Worm (Caenorhabditis elegans) whole organism, young adult: ENCODE measurements around the gene sre-14.

ENCODE experiments used
- Y56A3A.18 ChIP-seq: fragments of 200-800 bp; sonication (Bioruptor generic); IDR thresholded peaks from 2 replicates; pipeline ENCODE4 v1.3.6; 2022; ENCODE audit warnings: missing genetic modification reagents, missing genetic modification characterization, missing compliant biosample characterization
- ama-1 ChIP-seq, 3 experiments: fragments of 150-350 bp in 1 of 3; sonication (generic microtip) in 2 of 3; optimal IDR thresholded peaks; 2 replicates each; lab custom pipeline; 2014 to 2018; ENCODE audit warnings: missing biosample characterization in 2 of 3, missing genetic modification characterization in 2 of 3, missing genetic modification reagents in 2 of 3
- aptf-2 ChIP-seq: fragments of 200-800 bp; sonication (Bioruptor generic); conservative IDR thresholded peaks from 2 replicates; pipeline ENCODE4 v1.3.6; 2022; ENCODE audit warnings: missing genetic modification reagents, missing genetic modification characterization, missing compliant biosample characterization
- attf-6 ChIP-seq: fragments of 200-800 bp; sonication (Bioruptor generic); IDR thresholded peaks from 2 replicates; pipeline ENCODE4 v1.3.6; 2022; ENCODE audit warnings: missing genetic modification reagents, missing genetic modification characterization, missing compliant biosample characterization
- ceh-27 ChIP-seq: fragments of 200-800 bp; sonication (Bioruptor generic); optimal IDR thresholded peaks from 2 replicates; lab custom pipeline; 2018; ENCODE audit warnings: mild to moderate bottlenecking, missing genetic modification characterization, moderate library complexity, missing compliant biosample characterization
- lin-40 ChIP-seq: sonication (generic microtip); optimal IDR thresholded peaks from 2 replicates; lab custom pipeline; 2016; ENCODE audit warnings: missing genetic modification characterization, mild to moderate bottlenecking, missing compliant biosample characterization, missing genotype, missing genetic modification reagents
- lsl-1 ChIP-seq: fragments of 200-800 bp; sonication (Bioruptor generic); optimal IDR thresholded peaks from 2 replicates; lab custom pipeline; 2018; ENCODE audit warnings: mild to moderate bottlenecking, missing genetic modification characterization, moderate library complexity, missing compliant biosample characterization
- madf-10 ChIP-seq: sonication (generic microtip); optimal IDR thresholded peaks from 2 replicates; lab custom pipeline; 2016; ENCODE audit warnings: mild to moderate bottlenecking, missing genetic modification characterization, missing compliant biosample characterization
- nhr-27 ChIP-seq: fragments of 200-800 bp; sonication (Bioruptor generic); optimal IDR thresholded peaks from 2 replicates; lab custom pipeline; 2018; ENCODE audit warnings: mild to moderate bottlenecking, missing genetic modification characterization, moderate library complexity, missing compliant biosample characterization
- pha-4 ChIP-seq: fragments of 150-350 bp; sonication (generic microtip); optimal IDR thresholded peaks from 2 replicates; lab custom pipeline; 2014; ENCODE audit warnings: missing biosample characterization, missing genetic modification reagents, missing genetic modification characterization
- sea-2 ChIP-seq: fragments of 200-800 bp; sonication (Bioruptor generic); IDR thresholded peaks from 2 replicates; pipeline ENCODE4 v1.3.6; 2022; ENCODE audit warnings: missing genetic modification characterization, missing compliant biosample characterization
- somi-1 ChIP-seq: fragments of 200-800 bp; sonication (Bioruptor generic); optimal IDR thresholded peaks from 2 replicates; lab custom pipeline; 2018; ENCODE audit warnings: mild to moderate bottlenecking, missing genetic modification characterization, missing compliant biosample characterization
- unc-62 ChIP-seq: fragments of 150-350 bp; optimal IDR thresholded peaks from 2 replicates; lab custom pipeline; 2014; ENCODE audit warnings: missing biosample characterization, missing genetic modification reagents, missing genetic modification characterization
- ztf-25 ChIP-seq: fragments of 200-800 bp; sonication (Bioruptor generic); IDR thresholded peaks from 2 replicates; pipeline ENCODE4 v1.3.6; 2022; ENCODE audit warnings: missing genetic modification reagents, missing genetic modification characterization, missing compliant biosample characterization

DNA sequence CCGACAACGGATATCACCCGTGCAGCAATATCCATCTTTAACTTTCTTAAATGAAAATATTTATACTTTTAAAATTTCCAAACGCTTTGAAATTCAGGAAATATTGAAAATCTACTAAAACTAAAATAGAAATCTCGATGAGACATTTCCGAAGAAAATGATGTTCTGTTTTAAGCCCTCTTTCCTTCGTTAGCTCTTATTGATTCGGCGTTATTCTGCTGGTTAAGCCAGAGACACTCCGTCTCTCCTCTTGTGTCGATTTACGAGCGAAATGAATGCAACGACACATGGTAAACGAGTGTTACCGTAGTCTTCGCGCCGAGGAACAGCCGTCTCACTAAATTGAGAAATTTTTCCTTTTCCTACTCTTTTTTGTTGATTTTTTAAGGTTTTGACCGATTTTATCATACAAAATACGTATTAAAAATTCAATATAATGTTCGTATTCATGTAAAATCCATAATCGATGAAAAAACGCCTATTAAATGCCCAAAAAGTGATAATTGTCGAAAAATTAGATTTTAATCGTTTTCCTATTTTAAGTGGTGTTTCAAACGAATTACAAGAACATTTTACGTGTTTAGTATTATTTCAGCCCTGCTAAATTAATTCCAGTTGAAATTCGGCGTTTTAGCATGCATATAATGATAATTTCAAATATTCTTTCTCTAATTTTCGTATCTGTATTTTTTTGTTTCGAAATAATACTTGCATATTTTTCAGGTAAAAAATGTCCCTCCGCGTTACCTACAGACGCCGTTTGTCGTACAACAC lies 7.2 kb upstream of the sre-14 start, which contains the start of the genes ppm-1.H and rpl-34:
- no peak for TF ChIP-seq somi-1 (GFP tag; lab: Kevin White, UChicago)
- no peak for TF ChIP-seq ama-1 (optimal IDR thresholded peaks at IDR 0.05; lab: Kevin White, UChicago)
- no peak for TF ChIP-seq ama-1 (GFP tag; optimal IDR thresholded peaks at IDR 0.05; lab: Kevin White, UChicago)
- no peak for TF ChIP-seq lin-40 (tag; lab: Kevin White, UChicago)
- TF ChIP-seq ztf-25 (GFP tag; lab: Robert Waterston, UW) = no peak
- no peak for TF ChIP-seq sea-2 (GFP tag; lab: Robert Waterston, UW)
- peak; percentile 76 for TF ChIP-seq lsl-1 (GFP tag; lab: Kevin White, UChicago)
- TF ChIP-seq ceh-27 (GFP tag; lab: Kevin White, UChicago) = peak; percentile 8
- TF ChIP-seq unc-62 = no peak
- no peak for TF ChIP-seq aptf-2
- TF ChIP-seq attf-6 = no peak
- TF ChIP-seq Y56A3A.18 (GFP tag; lab: Robert Waterston, UW) = no peak
- no peak for TF ChIP-seq madf-10 (tag; lab: Kevin White, UChicago)
- TF ChIP-seq pha-4 = no peak
- no peak for TF ChIP-seq nhr-27 (tag; lab: Kevin White, UChicago)
